Worm (Caenorhabditis elegans) whole organism, L2 larva: ENCODE results near the gene dyf-6.

Source experiments
- C34F6.9 ChIP-seq: fragments of 150-350 bp; optimal IDR thresholded peaks from 2 replicates; lab custom pipeline; 2014; ENCODE audit warnings: missing biosample characterization, missing genetic modification characterization
- F13H6.1 ChIP-seq: sonication (generic microtip); optimal IDR thresholded peaks from 2 replicates; lab custom pipeline; 2016; ENCODE audit warnings: missing genetic modification characterization, missing compliant biosample characterization
- R02D3.7 ChIP-seq: fragments of 150-350 bp; optimal IDR thresholded peaks from 2 replicates; lab custom pipeline; 2014; ENCODE audit warnings: missing biosample characterization, missing genetic modification characterization
- Y55F3AM.14 ChIP-seq: fragments of 200-800 bp; sonication (Bioruptor generic); optimal IDR thresholded peaks from 2 replicates; lab custom pipeline; 2018; ENCODE audit warnings: mild to moderate bottlenecking, missing genetic modification characterization, missing compliant biosample characterization
- ZK546.5 ChIP-seq: sonication (generic microtip); optimal IDR thresholded peaks from 2 replicates; lab custom pipeline; 2017; ENCODE audit warnings: missing biosample characterization, missing genetic modification characterization
- alr-1 ChIP-seq: fragments of 150-350 bp; optimal IDR thresholded peaks from 2 replicates; lab custom pipeline; 2014; ENCODE audit warnings: missing biosample characterization, missing genetic modification characterization
- aly-2 ChIP-seq: fragments of 150-350 bp; optimal IDR thresholded peaks from 2 replicates; lab custom pipeline; 2014; ENCODE audit warnings: missing biosample characterization, missing genetic modification characterization
- blmp-1 ChIP-seq: sonication (generic microtip); optimal IDR thresholded peaks from 2 replicates; lab custom pipeline; 2017; ENCODE audit warnings: missing genetic modification characterization, mild to moderate bottlenecking, missing compliant biosample characterization, antibody characterized with exemption, moderate library complexity; ENCODE audit not compliant: insufficient read depth
- ceh-16 ChIP-seq: fragments of 150-350 bp; optimal IDR thresholded peaks from 2 replicates; lab custom pipeline; 2014; ENCODE audit warnings: missing biosample characterization, missing genetic modification characterization
- ceh-82 ChIP-seq: fragments of 150-350 bp; optimal IDR thresholded peaks from 2 replicates; lab custom pipeline; 2014; ENCODE audit warnings: missing biosample characterization, missing genetic modification characterization
- crh-2 ChIP-seq: sonication (generic microtip); optimal IDR thresholded peaks from 2 replicates; lab custom pipeline; 2017; ENCODE audit warnings: missing biosample characterization, missing genetic modification characterization
- egl-27 ChIP-seq: sonication (generic microtip); optimal IDR thresholded peaks from 3 replicates; lab custom pipeline; 2017; ENCODE audit warnings: missing biosample characterization, missing genetic modification reagents, missing genetic modification characterization
- gmeb-1 ChIP-seq: fragments of 150-350 bp; optimal IDR thresholded peaks from 2 replicates; lab custom pipeline; 2014; ENCODE audit warnings: missing biosample characterization, missing genetic modification characterization
- lin-11 ChIP-seq: fragments of 150-350 bp; sonication (generic microtip); optimal IDR thresholded peaks from 2 replicates; lab custom pipeline; 2014; ENCODE audit warnings: missing biosample characterization, missing genetic modification characterization, inconsistent platforms, mixed read lengths
- lin-13 ChIP-seq: fragments of 150-350 bp; optimal IDR thresholded peaks from 2 replicates; lab custom pipeline; 2014; ENCODE audit warnings: missing biosample characterization, missing genetic modification reagents, missing genetic modification characterization
- lin-39 ChIP-seq: fragments of 150-350 bp; optimal IDR thresholded peaks from 2 replicates; lab custom pipeline; 2014; ENCODE audit warnings: missing biosample characterization, missing genetic modification reagents, missing genetic modification characterization
- lsy-2 ChIP-seq, 2 experiments: fragments of 150-350 bp in 1 of 2; sonication (generic microtip) in 1 of 2; optimal IDR thresholded peaks; 2 replicates each; lab custom pipeline; 2014 to 2017; ENCODE audit warnings: missing biosample characterization in 2 of 2, missing genetic modification characterization in 2 of 2
- mab-5 ChIP-seq: fragments of 150-350 bp; optimal IDR thresholded peaks from 2 replicates; lab custom pipeline; 2014; ENCODE audit warnings: missing biosample characterization, missing genetic modification characterization
- mbf-1 ChIP-seq: sonication (generic microtip); optimal IDR thresholded peaks from 2 replicates; lab custom pipeline; 2017; ENCODE audit warnings: missing biosample characterization, missing genetic modification characterization
- nhr-12 ChIP-seq: fragments of 150-350 bp; optimal IDR thresholded peaks from 2 replicates; lab custom pipeline; 2014; ENCODE audit warnings: missing biosample characterization, missing genetic modification characterization
- nhr-129 ChIP-seq: fragments of 150-350 bp; optimal IDR thresholded peaks from 2 replicates; lab custom pipeline; 2014; ENCODE audit warnings: missing biosample characterization, missing genetic modification characterization
- nhr-23 ChIP-seq: fragments of 150-350 bp; optimal IDR thresholded peaks from 2 replicates; lab custom pipeline; 2014; ENCODE audit warnings: missing biosample characterization, missing genetic modification reagents, missing genetic modification characterization
- nhr-237 ChIP-seq: fragments of 150-350 bp; optimal IDR thresholded peaks from 2 replicates; lab custom pipeline; 2014; ENCODE audit warnings: missing biosample characterization, missing genetic modification characterization
- nhr-6 ChIP-seq: fragments of 150-350 bp; optimal IDR thresholded peaks from 2 replicates; lab custom pipeline; 2014; ENCODE audit warnings: missing biosample characterization, missing genetic modification characterization
- nhr-77 ChIP-seq: fragments of 150-350 bp; optimal IDR thresholded peaks from 2 replicates; lab custom pipeline; 2014; ENCODE audit warnings: missing biosample characterization, missing genetic modification characterization
- peb-1 ChIP-seq: fragments of 150-350 bp; optimal IDR thresholded peaks from 2 replicates; lab custom pipeline; 2014; ENCODE audit warnings: missing biosample characterization, missing genetic modification characterization
- sma-3 ChIP-seq: sonication (generic microtip); optimal IDR thresholded peaks from 2 replicates; lab custom pipeline; 2016; ENCODE audit warnings: missing genetic modification reagents, missing genetic modification characterization, missing compliant biosample characterization
- sma-9 ChIP-seq, 2 experiments: fragments of 150-350 bp in 1 of 2; sonication (generic microtip) in 1 of 2; optimal IDR thresholded peaks; 2 replicates each; lab custom pipeline; 2014 to 2016; ENCODE audit warnings: missing genetic modification characterization in 2 of 2, mild to moderate bottlenecking in 1 of 2, missing biosample characterization in 1 of 2, missing compliant biosample characterization in 1 of 2, missing genetic modification reagents in 1 of 2, moderate library complexity in 1 of 2
- unc-39 ChIP-seq: fragments of 150-350 bp; optimal IDR thresholded peaks from 2 replicates; lab custom pipeline; 2014; ENCODE audit warnings: missing biosample characterization, missing genetic modification characterization
- unc-55 ChIP-seq: fragments of 150-350 bp; sonication (generic microtip); optimal IDR thresholded peaks from 3 replicates; lab custom pipeline; 2014; ENCODE audit warnings: missing biosample characterization, missing genetic modification reagents, missing genetic modification characterization
- unc-62 ChIP-seq: fragments of 150-350 bp; optimal IDR thresholded peaks from 2 replicates; lab custom pipeline; 2014; ENCODE audit warnings: missing biosample characterization, missing genetic modification reagents, missing genetic modification characterization
- zag-1 ChIP-seq: fragments of 150-350 bp; optimal IDR thresholded peaks from 2 replicates; lab custom pipeline; 2014; ENCODE audit warnings: missing biosample characterization, missing genetic modification characterization
- ztf-1 ChIP-seq: fragments of 200-800 bp; sonication (Bioruptor generic); conservative IDR thresholded peaks from 2 replicates; pipeline ENCODE4 v1.3.6; 2022; ENCODE audit warnings: missing genetic modification characterization, missing compliant biosample characterization
- ztf-11 ChIP-seq: sonication (generic microtip); optimal IDR thresholded peaks from 2 replicates; lab custom pipeline; 2017; ENCODE audit warnings: missing biosample characterization, missing genetic modification characterization

The dyf-6 gene

ce11 chrX:10406850-10407249 lies 20.5 kb upstream of the dyf-6 start, which contains the start of gene ZC504.1:
Gene ZC504.1 (plus strand): TSS chrX:10407150.
- TF ChIP-seq crh-2 (tag; lab: Kevin White, UChicago): no peak
- no peak for TF ChIP-seq blmp-1 (tag; lab: Kevin White, UChicago)
- no peak for TF ChIP-seq alr-1 (tag; lab: Kevin White, UChicago)
- TF ChIP-seq sma-9 (GFP tag; optimal IDR thresholded peaks at IDR 0.05; lab: Kevin White, UChicago): no peak
- TF ChIP-seq sma-9 (tag; optimal IDR thresholded peaks at IDR 0.05; lab: Kevin White, UChicago): no peak
- TF ChIP-seq C34F6.9: no peak
- no peak for TF ChIP-seq R02D3.7 (tag; lab: Kevin White, UChicago)
- no peak for TF ChIP-seq ceh-16 (tag; lab: Kevin White, UChicago)
- TF ChIP-seq ztf-11 (tag; lab: Kevin White, UChicago): no peak

ce11 chrX:10406203-10406602 lies 19.9 kb upstream of the dyf-6 start, which contains the start of gene gur-3:
Gene gur-3 (minus strand): TSS chrX:10406303.
- TF ChIP-seq sma-3 (GFP tag; lab: Kevin White, UChicago) (no peak), unc-62 (GFP tag; lab: Kevin White, UChicago) (no peak), mbf-1 (tag; lab: Kevin White, UChicago) (no peak), ztf-11 (tag; lab: Kevin White, UChicago) (no peak), ztf-1 (no peak), mab-5 (tag; lab: Kevin White, UChicago) (no peak), egl-27 (tag; lab: Kevin White, UChicago) (no peak), zag-1 (tag; lab: Kevin White, UChicago) (no peak), lsy-2 (tag; optimal IDR thresholded peaks at IDR 0.05; lab: Kevin White, UChicago) (no peak), lin-11 (tag; lab: Kevin White, UChicago) (no peak), nhr-129 (tag; lab: Kevin White, UChicago) (no peak)

DNA sequence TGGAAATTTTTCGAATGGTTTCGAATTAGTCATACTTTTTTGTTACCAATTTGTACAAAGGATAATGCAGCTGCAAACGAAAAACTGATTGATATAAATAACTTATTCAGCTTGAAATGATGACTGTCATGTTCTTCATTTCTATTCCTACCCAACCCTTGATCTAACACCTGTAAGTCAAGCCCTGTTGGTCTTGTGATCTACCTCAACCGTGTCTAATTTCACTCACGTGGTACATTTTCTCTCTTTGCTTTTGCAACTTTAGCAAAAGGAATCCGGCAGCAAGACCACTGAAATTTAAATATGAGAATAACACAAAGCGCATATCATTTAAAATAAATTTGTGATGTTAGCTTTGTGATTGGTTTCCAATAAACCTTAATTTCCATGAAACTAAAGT lies 17.7 kb upstream of the dyf-6 start:
- no peak for TF ChIP-seq mab-5 (tag; lab: Kevin White, UChicago)
- TF ChIP-seq lin-39 (tag; lab: Kevin White, UChicago): no peak
- no peak for TF ChIP-seq lin-13 (GFP tag; lab: Kevin White, UChicago)
- no peak for TF ChIP-seq nhr-23 (tag; lab: Kevin White, UChicago)
- no peak for TF ChIP-seq nhr-77 (tag; lab: Kevin White, UChicago)
- TF ChIP-seq R02D3.7 (tag; lab: Kevin White, UChicago): no peak
- no peak for TF ChIP-seq blmp-1 (tag; lab: Kevin White, UChicago)
- TF ChIP-seq aly-2 (tag; lab: Kevin White, UChicago): no peak
- no peak for TF ChIP-seq F13H6.1 (tag; lab: Kevin White, UChicago)
- no peak for TF ChIP-seq nhr-129 (tag; lab: Kevin White, UChicago)
- no peak for TF ChIP-seq lsy-2 (tag; optimal IDR thresholded peaks at IDR 0.05; lab: Kevin White, UChicago)
- TF ChIP-seq unc-39 (tag; lab: Kevin White, UChicago): no peak
- TF ChIP-seq sma-9 (GFP tag; optimal IDR thresholded peaks at IDR 0.05; lab: Kevin White, UChicago): no peak
- TF ChIP-seq sma-9 (tag; optimal IDR thresholded peaks at IDR 0.05; lab: Kevin White, UChicago): no peak
- no peak for TF ChIP-seq nhr-237

- TF ChIP-seq nhr-77 (tag; lab: Kevin White, UChicago) (no peak), ZK546.5 (no peak)
These were observed 14.8 kb upstream of the dyf-6 start for ce11 chrX:10401118-10401517.

ce11 chrX:10396509-10397292 lies 10.4 kb upstream of the dyf-6 start, which contains the start of gene pkn-1:
Gene pkn-1 (plus strand): TSS chrX:10397242.
- no peak for TF ChIP-seq nhr-6 (tag; lab: Kevin White, UChicago)
- TF ChIP-seq mab-5 (tag; lab: Kevin White, UChicago): peak; percentile 25
- no peak for TF ChIP-seq ceh-82

ce11 chrX:10395668-10396067 lies 9.4 kb upstream of the dyf-6 start:
- TF ChIP-seq nhr-129 (tag; lab: Kevin White, UChicago) (peak; percentile 36), nhr-12 (no peak), peb-1 (tag; lab: Kevin White, UChicago) (peak; percentile 47), sma-9 (GFP tag; optimal IDR thresholded peaks at IDR 0.05; lab: Kevin White, UChicago) (peak; percentile 10), sma-9 (tag; optimal IDR thresholded peaks at IDR 0.05; lab: Kevin White, UChicago) (no peak), unc-55 (GFP tag; lab: Kevin White, UChicago) (no peak), gmeb-1 (tag; lab: Kevin White, UChicago) (peak; percentile 1), Y55F3AM.14 (GFP tag; lab: Kevin White, UChicago) (no peak), F13H6.1 (tag; lab: Kevin White, UChicago) (peak; percentile 6)
